Worm (Caenorhabditis elegans): ENCODE data around the gene M57.2.

DNA sequence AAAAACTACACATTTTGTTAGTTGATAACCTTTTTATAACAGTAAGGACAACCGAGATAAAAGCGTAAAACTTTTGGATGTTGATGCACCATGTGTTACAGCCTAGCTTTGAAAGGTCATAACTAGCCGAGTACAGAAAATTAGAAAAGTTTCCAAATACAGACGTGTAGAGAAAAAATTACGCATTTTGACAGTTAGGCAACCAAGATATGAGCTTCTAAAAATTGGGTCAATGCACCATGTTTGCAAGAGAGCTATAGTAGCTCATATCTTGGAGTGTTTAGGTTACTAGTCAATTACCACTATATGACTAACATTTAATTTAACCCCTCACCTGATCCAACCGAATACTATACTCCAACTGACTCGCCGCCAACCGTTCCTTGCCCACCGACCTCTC lies 25.8 kb downstream of the M57.2 start:
- TF ChIP-seq nfya-1 (tag; optimal IDR thresholded peaks at IDR 0.05; ENCODE audit: insufficient read depth) (no peak), fkh-10 (GFP tag; optimal IDR thresholded peaks at IDR 0.05) (no peak), ZK546.5 (tag; optimal IDR thresholded peaks at IDR 0.05) (no peak), nhr-28 (tag; optimal IDR thresholded peaks at IDR 0.05) (no peak), elt-3 (tag; optimal IDR thresholded peaks at IDR 0.05) (no peak), ama-1 (optimal IDR thresholded peaks at IDR 0.05) (no peak), fkh-2 (tag; optimal IDR thresholded peaks at IDR 0.05) (no peak)

Measured in whole organism, L3 larva.